Worm (Caenorhabditis elegans) whole organism, late embryonic: ENCODE results near the gene hex-1.

Experiments
- ama-1 ChIP-seq: fragments of 150-350 bp; optimal IDR thresholded peaks from 2 replicates; lab custom pipeline; 2014
- ceh-19 ChIP-seq: fragments of 200-800 bp; sonication (Bioruptor generic); optimal IDR thresholded peaks from 2 replicates; lab custom pipeline; 2018; ENCODE audit warnings: mild to moderate bottlenecking, missing genetic modification characterization, missing compliant biosample characterization
- dmd-4 ChIP-seq: sonication (generic microtip); optimal IDR thresholded peaks from 2 replicates; lab custom pipeline; 2016; ENCODE audit warnings: borderline replicate concordance, missing genetic modification characterization, missing compliant biosample characterization
- fax-1 ChIP-seq: sonication (generic microtip); optimal IDR thresholded peaks from 2 replicates; lab custom pipeline; 2016; ENCODE audit warnings: missing genotype, missing genetic modification characterization, missing compliant biosample characterization
- npax-4 ChIP-seq: sonication (generic microtip); optimal IDR thresholded peaks from 2 replicates; lab custom pipeline; 2016; ENCODE audit warnings: missing genetic modification characterization, missing compliant biosample characterization
- sox-2 ChIP-seq: fragments of 200-800 bp; sonication (Bioruptor generic); IDR thresholded peaks from 2 replicates; pipeline ENCODE4 v1.3.6; 2022; ENCODE audit warnings: missing genetic modification reagents, missing genetic modification characterization, missing compliant biosample characterization
- tbx-2 ChIP-seq: sonication (generic microtip); optimal IDR thresholded peaks from 2 replicates; lab custom pipeline; 2016; ENCODE audit warnings: missing genetic modification characterization, missing compliant biosample characterization
- tbx-7 ChIP-seq: sonication (generic microtip); optimal IDR thresholded peaks from 2 replicates; lab custom pipeline; 2016; ENCODE audit warnings: missing genotype, missing genetic modification characterization, missing compliant biosample characterization

DNA sequence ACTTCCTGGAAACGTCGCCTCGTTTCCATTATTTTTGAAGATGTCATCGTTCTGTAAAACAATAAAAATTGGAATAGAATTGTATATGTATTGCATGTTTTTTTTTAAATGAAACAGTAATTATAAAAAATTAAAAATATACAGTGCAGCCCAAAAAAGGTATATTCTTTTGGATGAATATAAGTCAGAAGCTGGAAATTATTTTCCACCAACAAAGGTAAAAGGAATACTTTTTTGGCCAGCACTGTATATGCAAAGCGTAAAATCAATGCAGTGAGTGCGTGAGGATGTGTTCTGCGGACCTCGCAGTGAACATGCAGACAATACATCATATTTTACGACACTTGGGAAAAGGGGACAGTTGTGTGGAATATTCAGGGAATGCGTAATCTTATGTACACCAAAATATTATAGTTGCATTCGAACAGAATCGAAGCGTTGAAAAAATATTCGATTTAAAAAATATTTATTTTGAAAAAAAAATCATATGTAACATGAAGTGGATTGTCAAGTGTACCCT, 44.5 kb upstream of the hex-1 start, which contains the start of gene F48B9.8:
- TF ChIP-seq dmd-4 (tag; lab: Kevin White, UChicago), result no peak
- TF ChIP-seq ceh-19 (GFP tag; lab: Kevin White, UChicago), result no peak
- no peak for TF ChIP-seq tbx-7 (tag; lab: Kevin White, UChicago)
- TF ChIP-seq fax-1 (tag; lab: Kevin White, UChicago), result no peak
- no peak for TF ChIP-seq tbx-2
- no peak for TF ChIP-seq sox-2 (GFP tag; lab: Robert Waterston, UW)
- TF ChIP-seq npax-4 (tag; lab: Kevin White, UChicago), result no peak
- no peak for TF ChIP-seq ama-1
